Worm (Caenorhabditis elegans) whole organism, L2 larva: ENCODE data around the gene ttbk-4.

ENCODE experiments used
- C34F6.9 ChIP-seq: fragments of 150-350 bp; optimal IDR thresholded peaks from 2 replicates; lab custom pipeline; 2014; ENCODE audit warnings: missing biosample characterization, missing genetic modification characterization
- F13H6.1 ChIP-seq: sonication (generic microtip); optimal IDR thresholded peaks from 2 replicates; lab custom pipeline; 2016; ENCODE audit warnings: missing genetic modification characterization, missing compliant biosample characterization
- R02D3.7 ChIP-seq: fragments of 150-350 bp; optimal IDR thresholded peaks from 2 replicates; lab custom pipeline; 2014; ENCODE audit warnings: missing biosample characterization, missing genetic modification characterization
- Y55F3AM.14 ChIP-seq: fragments of 200-800 bp; sonication (Bioruptor generic); optimal IDR thresholded peaks from 2 replicates; lab custom pipeline; 2018; ENCODE audit warnings: mild to moderate bottlenecking, missing genetic modification characterization, missing compliant biosample characterization
- alr-1 ChIP-seq: fragments of 150-350 bp; optimal IDR thresholded peaks from 2 replicates; lab custom pipeline; 2014; ENCODE audit warnings: missing biosample characterization, missing genetic modification characterization
- aly-2 ChIP-seq: fragments of 150-350 bp; optimal IDR thresholded peaks from 2 replicates; lab custom pipeline; 2014; ENCODE audit warnings: missing biosample characterization, missing genetic modification characterization
- ama-1 ChIP-seq: fragments of 150-350 bp; optimal IDR thresholded peaks from 2 replicates; lab custom pipeline; 2018; ENCODE audit warnings: inconsistent platforms
- ceh-16 ChIP-seq: fragments of 150-350 bp; optimal IDR thresholded peaks from 2 replicates; lab custom pipeline; 2014; ENCODE audit warnings: missing biosample characterization, missing genetic modification characterization
- ceh-82 ChIP-seq: fragments of 150-350 bp; optimal IDR thresholded peaks from 2 replicates; lab custom pipeline; 2014; ENCODE audit warnings: missing biosample characterization, missing genetic modification characterization
- crh-2 ChIP-seq: sonication (generic microtip); optimal IDR thresholded peaks from 2 replicates; lab custom pipeline; 2017; ENCODE audit warnings: missing biosample characterization, missing genetic modification characterization
- dmd-4 ChIP-seq: sonication (generic microtip); optimal IDR thresholded peaks from 2 replicates; lab custom pipeline; 2017; ENCODE audit warnings: missing biosample characterization, missing genetic modification characterization
- egl-27 ChIP-seq: sonication (generic microtip); optimal IDR thresholded peaks from 3 replicates; lab custom pipeline; 2017; ENCODE audit warnings: missing biosample characterization, missing genetic modification reagents, missing genetic modification characterization
- elt-1 ChIP-seq: fragments of 150-350 bp; optimal IDR thresholded peaks from 2 replicates; lab custom pipeline; 2014; ENCODE audit warnings: missing biosample characterization, missing genetic modification characterization
- elt-3 ChIP-seq: sonication (generic microtip); optimal IDR thresholded peaks from 2 replicates; lab custom pipeline; 2017; ENCODE audit warnings: missing biosample characterization, missing genetic modification characterization
- fos-1 ChIP-seq: fragments of 150-350 bp; optimal IDR thresholded peaks from 2 replicates; lab custom pipeline; 2014; ENCODE audit warnings: missing biosample characterization, missing genetic modification characterization
- gmeb-1 ChIP-seq: fragments of 150-350 bp; optimal IDR thresholded peaks from 2 replicates; lab custom pipeline; 2014; ENCODE audit warnings: missing biosample characterization, missing genetic modification characterization
- lin-13 ChIP-seq: fragments of 150-350 bp; optimal IDR thresholded peaks from 2 replicates; lab custom pipeline; 2014; ENCODE audit warnings: missing biosample characterization, missing genetic modification reagents, missing genetic modification characterization
- lin-39 ChIP-seq: fragments of 150-350 bp; optimal IDR thresholded peaks from 2 replicates; lab custom pipeline; 2014; ENCODE audit warnings: missing biosample characterization, missing genetic modification reagents, missing genetic modification characterization
- lsy-2 ChIP-seq, 2 experiments: fragments of 150-350 bp in 1 of 2; sonication (generic microtip) in 1 of 2; optimal IDR thresholded peaks; 2 replicates each; lab custom pipeline; 2014 to 2017; ENCODE audit warnings: missing biosample characterization in 2 of 2, missing genetic modification characterization in 2 of 2
- mab-5 ChIP-seq: fragments of 150-350 bp; optimal IDR thresholded peaks from 2 replicates; lab custom pipeline; 2014; ENCODE audit warnings: missing biosample characterization, missing genetic modification characterization
- mbf-1 ChIP-seq: sonication (generic microtip); optimal IDR thresholded peaks from 2 replicates; lab custom pipeline; 2017; ENCODE audit warnings: missing biosample characterization, missing genetic modification characterization
- mdl-1 ChIP-seq, 2 experiments: fragments of 150-350 bp in 1 of 2; sonication (generic microtip) in 1 of 2; optimal IDR thresholded peaks; 2 replicates each; lab custom pipeline; 2017; ENCODE audit warnings: missing biosample characterization in 2 of 2, missing genetic modification characterization in 2 of 2
- nhr-10 ChIP-seq: sonication (generic microtip); optimal IDR thresholded peaks from 2 replicates; lab custom pipeline; 2017; ENCODE audit warnings: missing biosample characterization, missing genetic modification characterization
- nhr-11 ChIP-seq: fragments of 150-350 bp; optimal IDR thresholded peaks from 2 replicates; lab custom pipeline; 2014; ENCODE audit warnings: missing biosample characterization, missing genetic modification characterization
- nhr-12 ChIP-seq: fragments of 150-350 bp; optimal IDR thresholded peaks from 2 replicates; lab custom pipeline; 2014; ENCODE audit warnings: missing biosample characterization, missing genetic modification characterization
- nhr-129 ChIP-seq: fragments of 150-350 bp; optimal IDR thresholded peaks from 2 replicates; lab custom pipeline; 2014; ENCODE audit warnings: missing biosample characterization, missing genetic modification characterization
- nhr-21 ChIP-seq: fragments of 150-350 bp; optimal IDR thresholded peaks from 2 replicates; lab custom pipeline; 2014; ENCODE audit warnings: missing biosample characterization, missing genetic modification characterization
- nhr-23 ChIP-seq: fragments of 150-350 bp; optimal IDR thresholded peaks from 2 replicates; lab custom pipeline; 2014; ENCODE audit warnings: missing biosample characterization, missing genetic modification reagents, missing genetic modification characterization
- nhr-25 ChIP-seq: fragments of 150-350 bp; sonication (generic microtip); optimal IDR thresholded peaks from 3 replicates; lab custom pipeline; 2014; ENCODE audit warnings: missing biosample characterization, missing genetic modification characterization
- nhr-6 ChIP-seq: fragments of 150-350 bp; optimal IDR thresholded peaks from 2 replicates; lab custom pipeline; 2014; ENCODE audit warnings: missing biosample characterization, missing genetic modification characterization
- nhr-77 ChIP-seq: fragments of 150-350 bp; optimal IDR thresholded peaks from 2 replicates; lab custom pipeline; 2014; ENCODE audit warnings: missing biosample characterization, missing genetic modification characterization
- peb-1 ChIP-seq: fragments of 150-350 bp; optimal IDR thresholded peaks from 2 replicates; lab custom pipeline; 2014; ENCODE audit warnings: missing biosample characterization, missing genetic modification characterization
- skn-1 ChIP-seq: sonication (generic microtip); optimal IDR thresholded peaks from 2 replicates; lab custom pipeline; 2017; ENCODE audit warnings: missing biosample characterization, missing genetic modification characterization
- sma-3 ChIP-seq: sonication (generic microtip); optimal IDR thresholded peaks from 2 replicates; lab custom pipeline; 2016; ENCODE audit warnings: missing genetic modification reagents, missing genetic modification characterization, missing compliant biosample characterization
- sma-9 ChIP-seq, 2 experiments: fragments of 150-350 bp in 1 of 2; sonication (generic microtip) in 1 of 2; optimal IDR thresholded peaks; 2 replicates each; lab custom pipeline; 2014 to 2016; ENCODE audit warnings: missing genetic modification characterization in 2 of 2, mild to moderate bottlenecking in 1 of 2, missing biosample characterization in 1 of 2, missing compliant biosample characterization in 1 of 2, missing genetic modification reagents in 1 of 2, moderate library complexity in 1 of 2
- snpc-4 ChIP-seq: fragments of 150-350 bp; optimal IDR thresholded peaks from 2 replicates; lab custom pipeline; 2014; ENCODE audit warnings: missing biosample characterization, missing genetic modification characterization
- unc-39 ChIP-seq: fragments of 150-350 bp; optimal IDR thresholded peaks from 2 replicates; lab custom pipeline; 2014; ENCODE audit warnings: missing biosample characterization, missing genetic modification characterization
- unc-55 ChIP-seq: fragments of 150-350 bp; sonication (generic microtip); optimal IDR thresholded peaks from 3 replicates; lab custom pipeline; 2014; ENCODE audit warnings: missing biosample characterization, missing genetic modification reagents, missing genetic modification characterization
- unc-62 ChIP-seq: fragments of 150-350 bp; optimal IDR thresholded peaks from 2 replicates; lab custom pipeline; 2014; ENCODE audit warnings: missing biosample characterization, missing genetic modification reagents, missing genetic modification characterization
- zag-1 ChIP-seq: fragments of 150-350 bp; optimal IDR thresholded peaks from 2 replicates; lab custom pipeline; 2014; ENCODE audit warnings: missing biosample characterization, missing genetic modification characterization
- ztf-1 ChIP-seq: fragments of 200-800 bp; sonication (Bioruptor generic); conservative IDR thresholded peaks from 2 replicates; pipeline ENCODE4 v1.3.6; 2022; ENCODE audit warnings: missing genetic modification characterization, missing compliant biosample characterization
- ztf-11 ChIP-seq: sonication (generic microtip); optimal IDR thresholded peaks from 2 replicates; lab custom pipeline; 2017; ENCODE audit warnings: missing biosample characterization, missing genetic modification characterization
- ztf-4 ChIP-seq: fragments of 150-350 bp; optimal IDR thresholded peaks from 2 replicates; lab custom pipeline; 2014; ENCODE audit warnings: missing biosample characterization, missing genetic modification characterization

Gene ttbk-4

ce11 chrIV:10095171-10095570 is 20.2 kb upstream of the ttbk-4 start, which contains the start of the genes C04G2.5 and msp-36:
Gene C04G2.5, minus strand, starts transcription at chrIV:10095271.
Gene msp-36, plus strand, starts transcription at chrIV:10095433.
- TF ChIP-seq dmd-4 (tag; lab: Kevin White, UChicago), result no peak

ce11 chrIV:10090358-10090757 is 15.4 kb upstream of the ttbk-4 start, which contains the start of gene ttbk-5:
Gene ttbk-5, plus strand, starts transcription at chrIV:10090658.
- TF ChIP-seq ztf-1 (GFP tag; lab: Robert Waterston, UW) (no peak), R02D3.7 (tag; lab: Kevin White, UChicago) (no peak), elt-3 (no peak), ztf-4 (tag; lab: Kevin White, UChicago) (no peak), mbf-1 (no peak), unc-55 (GFP tag; lab: Kevin White, UChicago) (no peak), nhr-21 (no peak), nhr-129 (tag; lab: Kevin White, UChicago) (no peak), unc-62 (GFP tag; lab: Kevin White, UChicago) (no peak), sma-9 (GFP tag; optimal IDR thresholded peaks at IDR 0.05; lab: Kevin White, UChicago) (no peak), sma-9 (tag; optimal IDR thresholded peaks at IDR 0.05; lab: Kevin White, UChicago) (no peak), lin-39 (tag; lab: Kevin White, UChicago) (no peak), sma-3 (no peak), nhr-11 (no peak), gmeb-1 (tag; lab: Kevin White, UChicago) (no peak), mab-5 (tag; lab: Kevin White, UChicago) (no peak), fos-1 (no peak), nhr-12 (tag; lab: Kevin White, UChicago) (no peak), C34F6.9 (tag; lab: Kevin White, UChicago) (no peak), nhr-23 (tag; lab: Kevin White, UChicago) (no peak)

ce11 chrIV:10089777-10090176 is 14.8 kb upstream of the ttbk-4 start, which contains the start of gene ttr-39:
Gene ttr-39, minus strand, starts transcription at chrIV:10089877.
- no peak for TF ChIP-seq nhr-11
- TF ChIP-seq skn-1 (tag; lab: Kevin White, UChicago), result no peak
- no peak for TF ChIP-seq F13H6.1 (tag; lab: Kevin White, UChicago)
- no peak for TF ChIP-seq elt-3
- TF ChIP-seq C34F6.9 (tag; lab: Kevin White, UChicago), result no peak
- TF ChIP-seq R02D3.7 (tag; lab: Kevin White, UChicago), result no peak
- no peak for TF ChIP-seq sma-9 (GFP tag; optimal IDR thresholded peaks at IDR 0.05; lab: Kevin White, UChicago)
- no peak for TF ChIP-seq sma-9 (tag; optimal IDR thresholded peaks at IDR 0.05; lab: Kevin White, UChicago)
- TF ChIP-seq lsy-2 (tag; optimal IDR thresholded peaks at IDR 0.05; lab: Kevin White, UChicago), result no peak
- no peak for TF ChIP-seq dmd-4 (tag; lab: Kevin White, UChicago)
- no peak for TF ChIP-seq ceh-16 (tag; lab: Kevin White, UChicago)
- TF ChIP-seq nhr-10, result no peak

- TF ChIP-seq ztf-11 (no peak), peb-1 (no peak), nhr-11 (no peak), mdl-1 (tag; optimal IDR thresholded peaks at IDR 0.05; lab: Kevin White, UChicago) (no peak), ceh-82 (no peak), lin-13 (GFP tag; lab: Kevin White, UChicago) (no peak), sma-3 (peak; percentile 69), mab-5 (tag; lab: Kevin White, UChicago) (peak; percentile 26), nhr-10 (no peak), unc-62 (GFP tag; lab: Kevin White, UChicago) (no peak), nhr-77 (peak; percentile 5), elt-1 (tag; lab: Kevin White, UChicago) (no peak), ztf-1 (GFP tag; lab: Robert Waterston, UW) (no peak), egl-27 (tag; lab: Kevin White, UChicago) (peak; percentile 0), C34F6.9 (tag; lab: Kevin White, UChicago) (peak; percentile 89), nhr-25 (no peak), gmeb-1 (tag; lab: Kevin White, UChicago) (peak; percentile 82), elt-3 (no peak), nhr-6 (tag; lab: Kevin White, UChicago) (no peak), snpc-4 (tag; lab: Kevin White, UChicago) (no peak), R02D3.7 (tag; lab: Kevin White, UChicago) (no peak), ceh-16 (tag; lab: Kevin White, UChicago) (no peak), crh-2 (tag; lab: Kevin White, UChicago) (no peak), mbf-1 (no peak), alr-1 (no peak), F13H6.1 (tag; lab: Kevin White, UChicago) (no peak), ama-1 (lab: Kevin White, UChicago) (no peak), Y55F3AM.14 (no peak), skn-1 (tag; lab: Kevin White, UChicago) (no peak), unc-39 (tag; lab: Kevin White, UChicago) (no peak), aly-2 (tag; lab: Kevin White, UChicago) (no peak), lsy-2 (tag; optimal IDR thresholded peaks at IDR 0.05; lab: Kevin White, UChicago) (peak in 1 of 2 experiments; percentile 85), lin-39 (tag; lab: Kevin White, UChicago) (no peak), nhr-12 (tag; lab: Kevin White, UChicago) (no peak), zag-1 (tag; lab: Kevin White, UChicago) (no peak), unc-55 (GFP tag; lab: Kevin White, UChicago) (no peak), ztf-4 (tag; lab: Kevin White, UChicago) (no peak)
Measured at ce11 chrIV:10085401-10086187, 10.7 kb upstream of the ttbk-4 start, which contains the start of the genes col-2 and ndc-80. Gene col-2, minus strand, starts transcription at chrIV:10085451. Gene ndc-80, plus strand, starts transcription at chrIV:10086137.
